Worm (Caenorhabditis elegans): Measurements from ENCODE around the gene F38A6.4.
A peak's percentile ranks its signal among the peaks of the same experiment; 100 is the strongest.

Gene F38A6.4

ce11 chrV:20752609-20753102 lies 22.5 kb downstream of the F38A6.4 start, which contains the start of gene pha-4 (continued):
- no peak for TF ChIP-seq zfp-3 (GFP tag; conservative IDR thresholded peaks at IDR 0.05)
- peak; percentile 11; the same call in 1 of the 2 replicates for TF ChIP-seq T26A8.4 (GFP tag; IDR thresholded peaks at IDR 0.05)
- peak; percentile 65 for TF ChIP-seq nhr-6 (tag; optimal IDR thresholded peaks at IDR 0.05)
- peak in 1 of 2 experiments; percentile 8 for TF ChIP-seq hif-1 (tag; optimal IDR thresholded peaks at IDR 0.05)
- peak; percentile 59 for TF ChIP-seq pqm-1 (tag; optimal IDR thresholded peaks at IDR 0.05)
- TF ChIP-seq daf-16 (GFP tag; optimal IDR thresholded peaks at IDR 0.05) = no peak
- TF ChIP-seq daf-16 (tag; optimal IDR thresholded peaks at IDR 0.05) = peak; percentile 45
- TF ChIP-seq hlh-11 (tag; optimal IDR thresholded peaks at IDR 0.05) = peak; percentile 88
- peak; percentile 20 for TF ChIP-seq nhr-77 (tag; optimal IDR thresholded peaks at IDR 0.05)
- peak; percentile 31 for TF ChIP-seq nhr-28 (tag; optimal IDR thresholded peaks at IDR 0.05)

DNA sequence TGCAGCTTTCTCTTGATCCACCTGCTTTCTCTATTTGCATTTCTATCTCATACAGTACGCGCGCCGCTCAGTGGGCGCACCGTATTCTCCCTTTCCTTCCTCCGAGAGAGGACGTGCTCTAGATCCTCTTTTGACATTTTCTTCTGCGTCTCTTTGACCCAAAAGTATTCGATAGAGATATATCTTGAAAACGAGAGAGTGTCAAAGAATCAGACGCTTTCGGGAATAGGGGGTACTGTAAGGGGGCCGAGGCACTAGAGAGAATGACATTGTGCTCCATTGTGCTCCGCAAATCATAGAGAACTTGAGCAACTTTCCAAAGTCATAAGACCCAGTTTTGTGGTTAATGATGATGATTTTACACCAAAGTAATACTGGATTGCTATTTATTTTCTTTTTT lies 26.1 kb downstream of the F38A6.4 start:
- TF ChIP-seq lir-3 (tag; optimal IDR thresholded peaks at IDR 0.05) = no peak
- TF ChIP-seq nhr-28 (tag; optimal IDR thresholded peaks at IDR 0.05) = peak; percentile 6
- TF ChIP-seq unc-62 (GFP tag; optimal IDR thresholded peaks at IDR 0.05 in 1 of 2) = no peak
- TF ChIP-seq unc-62 (tag; optimal IDR thresholded peaks at IDR 0.05) = no peak
- TF ChIP-seq sdz-12 (GFP tag; optimal IDR thresholded peaks at IDR 0.05) = no peak
- TF ChIP-seq pha-4 (GFP tag; IDR thresholded peaks at IDR 0.05) = no peak
- TF ChIP-seq pha-4 (tag; optimal IDR thresholded peaks at IDR 0.05) = peak; percentile 100

- no peak for TF ChIP-seq pha-4 (GFP tag; IDR thresholded peaks at IDR 0.05)
- TF ChIP-seq pha-4 (tag; optimal IDR thresholded peaks at IDR 0.05) = peak; percentile 57
- TF ChIP-seq unc-62 (GFP tag; optimal IDR thresholded peaks at IDR 0.05 in 1 of 2) = no peak
- TF ChIP-seq unc-62 (tag; optimal IDR thresholded peaks at IDR 0.05) = no peak
These were observed 27.2 kb downstream of the F38A6.4 start for ce11 chrV:20747964-20748363.

ce11 chrV:20746805-20747204 lies 28.4 kb downstream of the F38A6.4 start:
- no peak for TF ChIP-seq F44E2.7 (GFP tag; IDR thresholded peaks at IDR 0.05)
- no peak for TF ChIP-seq madf-9 (GFP tag; conservative IDR thresholded peaks at IDR 0.05)
- TF ChIP-seq Y75B8A.6 (GFP tag; IDR thresholded peaks at IDR 0.05) = no peak
- TF ChIP-seq ceh-62 (tag; optimal IDR thresholded peaks at IDR 0.05) = no peak
- no peak for TF ChIP-seq nhr-41 (GFP tag; IDR thresholded peaks at IDR 0.05)
- no peak for TF ChIP-seq ces-1 (GFP tag; optimal IDR thresholded peaks at IDR 0.05)
- no peak for TF ChIP-seq mdl-1 (tag; optimal IDR thresholded peaks at IDR 0.05)
- no peak for TF ChIP-seq php-3 (GFP tag; IDR thresholded peaks at IDR 0.05)
- TF ChIP-seq zag-1 (tag; optimal IDR thresholded peaks at IDR 0.05) = no peak
- TF ChIP-seq nhr-10 (tag; optimal IDR thresholded peaks at IDR 0.05) = no peak
- no peak for TF ChIP-seq lin-38 (GFP tag; IDR thresholded peaks at IDR 0.05)
- no peak for TF ChIP-seq lim-7 (GFP tag; IDR thresholded peaks at IDR 0.05)
- no peak for TF ChIP-seq nhr-42 (GFP tag; IDR thresholded peaks at IDR 0.05)
- TF ChIP-seq F10B5.3 (tag; optimal IDR thresholded peaks at IDR 0.05) = no peak
- TF ChIP-seq dmd-8 (GFP tag; IDR thresholded peaks at IDR 0.05) = no peak
- no peak for TF ChIP-seq nhr-76 (tag; optimal IDR thresholded peaks at IDR 0.05)
- no peak for TF ChIP-seq nhr-111 (GFP tag; optimal IDR thresholded peaks at IDR 0.05)
- TF ChIP-seq zfp-3 (GFP tag; conservative IDR thresholded peaks at IDR 0.05) = no peak

DNA sequence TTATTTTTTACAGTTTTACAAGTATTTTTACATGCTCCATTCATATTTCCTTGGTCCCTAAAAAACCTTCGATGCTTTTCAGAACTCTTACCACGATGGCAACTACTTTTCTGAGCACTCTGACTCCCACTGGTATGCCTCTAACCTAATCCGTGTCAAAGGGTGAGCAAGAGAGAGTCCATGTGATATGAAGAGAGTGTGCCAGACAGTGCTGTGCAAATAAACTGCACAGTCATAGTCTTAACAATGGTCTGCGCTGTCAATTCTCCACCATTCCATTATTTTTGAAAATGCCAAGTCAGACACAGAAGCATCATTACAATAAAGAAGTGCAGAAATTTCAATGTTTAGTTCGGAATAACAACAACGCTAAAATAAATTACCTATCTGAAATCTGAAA lies 29.9 kb downstream of the F38A6.4 start:
- TF ChIP-seq pha-4 (GFP tag; IDR thresholded peaks at IDR 0.05) (no peak), pha-4 (tag; optimal IDR thresholded peaks at IDR 0.05) (peak; percentile 88), nhr-6 (tag; optimal IDR thresholded peaks at IDR 0.05) (peak; percentile 9), dmd-9 (GFP tag; IDR thresholded peaks at IDR 0.05) (no peak)
